Worm (Caenorhabditis elegans) whole organism, late embryonic: Measurements from ENCODE around the gene T05A7.3.

Source experiments
- C38D4.7 ChIP-seq: fragments of 200-800 bp; sonication (Bioruptor generic); optimal IDR thresholded peaks from 2 replicates; lab custom pipeline; 2018; ENCODE audit warnings: mild to moderate bottlenecking, missing genetic modification characterization, moderate library complexity, missing compliant biosample characterization
- ceh-2 ChIP-seq: sonication (generic microtip); optimal IDR thresholded peaks from 2 replicates; lab custom pipeline; 2016; ENCODE audit warnings: missing genotype, missing genetic modification characterization, missing compliant biosample characterization
- ceh-6 ChIP-seq: fragments of 200-800 bp; sonication (Bioruptor generic); optimal IDR thresholded peaks from 2 replicates; lab custom pipeline; 2018; ENCODE audit warnings: mild to moderate bottlenecking, missing genetic modification characterization, missing compliant biosample characterization
- fax-1 ChIP-seq: sonication (generic microtip); optimal IDR thresholded peaks from 2 replicates; lab custom pipeline; 2016; ENCODE audit warnings: missing genotype, missing genetic modification characterization, missing compliant biosample characterization
- hlh-30 ChIP-seq: sonication (generic microtip); optimal IDR thresholded peaks from 2 replicates; lab custom pipeline; 2017; ENCODE audit warnings: antibody characterized with exemption, missing genetic modification characterization, missing compliant biosample characterization; ENCODE audit not compliant: insufficient read depth
- hlh-6 ChIP-seq: sonication (generic microtip); optimal IDR thresholded peaks from 2 replicates; lab custom pipeline; 2016; ENCODE audit warnings: missing genotype, missing genetic modification characterization, missing compliant biosample characterization
- nhr-11 ChIP-seq: fragments of 150-350 bp; optimal IDR thresholded peaks from 2 replicates; lab custom pipeline; 2014; ENCODE audit warnings: missing biosample characterization, missing genetic modification characterization
- sox-2 ChIP-seq: fragments of 200-800 bp; sonication (Bioruptor generic); IDR thresholded peaks from 2 replicates; pipeline ENCODE4 v1.3.6; 2022; ENCODE audit warnings: missing genetic modification reagents, missing genetic modification characterization, missing compliant biosample characterization
- unc-3 ChIP-seq, 2 experiments: fragments of 200-800 bp in 1 of 2; sonication (Bioruptor generic) in 1 of 2; sonication (generic microtip) in 1 of 2; conservative IDR thresholded peaks in 1 of 2; optimal IDR thresholded peaks in 1 of 2; 2 replicates each; pipeline versions ENCODE4 v1.3.6 to Lab custom; 2016 to 2022; ENCODE audit warnings: missing compliant biosample characterization in 2 of 2, missing genetic modification characterization in 2 of 2, missing genetic modification reagents in 1 of 2

DNA sequence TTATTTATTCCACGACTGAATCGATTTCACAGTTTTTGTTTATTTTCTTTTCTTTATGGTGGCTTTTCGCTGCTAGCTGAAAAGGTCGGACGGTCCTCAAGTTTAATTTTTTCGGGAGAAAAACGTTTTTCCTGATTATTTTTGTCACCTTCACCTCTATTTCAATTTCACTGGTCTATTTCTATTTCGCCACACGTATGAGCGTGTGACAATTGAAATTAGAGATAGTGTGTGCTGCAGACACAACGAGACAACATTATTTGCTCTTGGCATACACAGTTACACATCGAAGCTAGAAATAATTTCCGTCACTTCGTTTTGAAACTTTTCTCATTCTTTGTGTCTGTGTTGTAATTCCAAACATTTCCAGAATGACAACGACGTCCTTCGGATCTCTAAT, 40.1 kb downstream of the T05A7.3 start, which contains the start of gene F41C3.8:
- TF ChIP-seq hlh-6 (tag; lab: Kevin White, UChicago) (no peak), unc-3 (GFP tag; conservative IDR thresholded peaks at IDR 0.05; lab: Robert Waterston, UW) (no peak), unc-3 (tag; optimal IDR thresholded peaks at IDR 0.05; lab: Kevin White, UChicago) (no peak), fax-1 (tag; lab: Kevin White, UChicago) (no peak), sox-2 (GFP tag; lab: Robert Waterston, UW) (no peak), ceh-6 (GFP tag; lab: Kevin White, UChicago) (no peak), C38D4.7 (no peak), hlh-30 (tag; lab: Kevin White, UChicago) (no peak), ceh-2 (tag; lab: Kevin White, UChicago) (no peak), nhr-11 (tag; lab: Kevin White, UChicago) (no peak)
